Worm (Caenorhabditis elegans) whole organism, L4 larva: ENCODE measurements around the gene srt-68.

Experiments used
- D1046.2 ChIP-seq: fragments of 200-800 bp; sonication (Bioruptor generic); IDR thresholded peaks from 2 replicates; pipeline ENCODE4 v1.3.6; 2022; ENCODE audit warnings: missing genetic modification characterization, missing compliant biosample characterization
- F37D6.2 ChIP-seq: sonication (generic microtip); optimal IDR thresholded peaks from 2 replicates; lab custom pipeline; 2016; ENCODE audit warnings: mild to moderate bottlenecking, missing genetic modification characterization, missing compliant biosample characterization
- F49E8.2 ChIP-seq: sonication (generic microtip); optimal IDR thresholded peaks from 2 replicates; lab custom pipeline; 2016; ENCODE audit warnings: missing compliant biosample characterization, mild to moderate bottlenecking, missing genetic modification characterization, borderline replicate concordance
- R02D3.7 ChIP-seq: fragments of 150-350 bp; sonication (generic microtip); optimal IDR thresholded peaks from 3 replicates; lab custom pipeline; 2014; ENCODE audit warnings: missing biosample characterization, missing genetic modification characterization
- T20F7.1 ChIP-seq: fragments of 200-800 bp; sonication (Bioruptor generic); optimal IDR thresholded peaks from 2 replicates; lab custom pipeline; 2018; ENCODE audit warnings: mild to moderate bottlenecking, missing genetic modification characterization, missing compliant biosample characterization
- T26A8.4 ChIP-seq: fragments of 200-800 bp; sonication (Bioruptor generic); IDR thresholded peaks from 2 replicates; pipeline ENCODE4 v1.3.6; 2022; ENCODE audit warnings: missing genetic modification characterization, missing compliant biosample characterization
- Y105C5A.15 ChIP-seq: fragments of 200-800 bp; sonication (Bioruptor generic); IDR thresholded peaks from 2 replicates; pipeline ENCODE4 v1.3.6; 2022; ENCODE audit warnings: missing genetic modification characterization, missing compliant biosample characterization
- Y48G9A.11 ChIP-seq: fragments of 200-800 bp; sonication (Bioruptor generic); IDR thresholded peaks from 2 replicates; pipeline ENCODE4 v1.3.6; 2022; ENCODE audit warnings: missing genetic modification reagents, missing genetic modification characterization, missing compliant biosample characterization
- ZK337.2 ChIP-seq: fragments of 200-800 bp; sonication (Bioruptor generic); IDR thresholded peaks from 2 replicates; pipeline ENCODE4 v1.3.6; 2022; ENCODE audit warnings: missing genetic modification reagents, missing genetic modification characterization, missing compliant biosample characterization
- aha-1 ChIP-seq: fragments of 150-350 bp; peaks from one replicate; lab custom pipeline; 2014; ENCODE audit warnings: missing biosample characterization, missing genetic modification characterization
- ama-1 ChIP-seq: fragments of 150-350 bp; optimal IDR thresholded peaks from 2 replicates; lab custom pipeline; 2014; ENCODE audit warnings: inconsistent platforms, mixed read lengths
- attf-4 ChIP-seq: sonication (generic microtip); optimal IDR thresholded peaks from 3 replicates; lab custom pipeline; 2017; ENCODE audit warnings: missing biosample characterization, missing genetic modification characterization
- ceh-28 ChIP-seq: fragments of 150-350 bp; optimal IDR thresholded peaks from 2 replicates; lab custom pipeline; 2014; ENCODE audit warnings: missing biosample characterization, missing genetic modification reagents, missing genetic modification characterization
- ceh-44 ChIP-seq: fragments of 200-800 bp; sonication (Bioruptor generic); IDR thresholded peaks from 2 replicates; pipeline ENCODE4 v1.3.6; 2022; ENCODE audit warnings: missing genetic modification reagents, missing genetic modification characterization, missing compliant biosample characterization
- cey-2 ChIP-seq: sonication (generic microtip); optimal IDR thresholded peaks from 3 replicates; lab custom pipeline; 2017; ENCODE audit warnings: missing genetic modification characterization, mild to moderate bottlenecking, missing compliant biosample characterization, antibody characterized with exemption, borderline replicate concordance; ENCODE audit not compliant: insufficient read depth
- daf-16 ChIP-seq, 3 experiments: sonication (generic microtip); optimal IDR thresholded peaks; 2 replicates each; lab custom pipeline; 2016 to 2017; ENCODE audit warnings: missing genetic modification characterization in 3 of 3, missing genetic modification reagents in 3 of 3, mild to moderate bottlenecking in 2 of 3, missing compliant biosample characterization in 2 of 3, missing biosample characterization in 1 of 3, moderate library complexity in 1 of 3
- daf-19 ChIP-seq: fragments of 200-800 bp; sonication (Bioruptor generic); conservative IDR thresholded peaks from 2 replicates; pipeline ENCODE4 v1.3.6; 2022; ENCODE audit warnings: missing genetic modification characterization, missing compliant biosample characterization
- daf-8 ChIP-seq: fragments of 200-800 bp; sonication (Bioruptor generic); IDR thresholded peaks from 2 replicates; pipeline ENCODE4 v1.3.6; 2022; ENCODE audit warnings: missing genetic modification characterization, missing compliant biosample characterization
- dpl-1 ChIP-seq: fragments of 150-350 bp; optimal IDR thresholded peaks from 2 replicates; lab custom pipeline; 2014; ENCODE audit warnings: missing biosample characterization, missing genetic modification reagents, missing genetic modification characterization
- egl-43 ChIP-seq: fragments of 200-800 bp; sonication (Bioruptor generic); IDR thresholded peaks from 2 replicates; pipeline ENCODE4 v1.3.6; 2022; ENCODE audit warnings: missing genetic modification reagents, missing genetic modification characterization, missing compliant biosample characterization
- fkh-10 ChIP-seq: fragments of 150-350 bp; optimal IDR thresholded peaks from 2 replicates; lab custom pipeline; 2014; ENCODE audit warnings: missing biosample characterization, missing genetic modification reagents, missing genetic modification characterization
- fos-1 ChIP-seq: fragments of 150-350 bp; optimal IDR thresholded peaks from 2 replicates; lab custom pipeline; 2014; ENCODE audit warnings: missing biosample characterization, missing genetic modification characterization
- hlh-11 ChIP-seq: fragments of 200-800 bp; sonication (Bioruptor generic); optimal IDR thresholded peaks from 2 replicates; lab custom pipeline; 2018; ENCODE audit warnings: mild to moderate bottlenecking, missing genetic modification characterization, missing compliant biosample characterization
- hlh-30 ChIP-seq: sonication (generic microtip); optimal IDR thresholded peaks from 2 replicates; lab custom pipeline; 2017; ENCODE audit warnings: antibody characterized with exemption, mild to moderate bottlenecking, missing genetic modification characterization, missing compliant biosample characterization; ENCODE audit not compliant: insufficient read depth
- lin-1 ChIP-seq: fragments of 200-800 bp; sonication (Bioruptor generic); IDR thresholded peaks from 2 replicates; pipeline ENCODE4 v1.3.6; 2022; ENCODE audit warnings: missing genetic modification reagents, missing genetic modification characterization, missing compliant biosample characterization
- lin-29 ChIP-seq: fragments of 200-800 bp; sonication (Bioruptor generic); IDR thresholded peaks from 2 replicates; pipeline ENCODE4 v1.3.6; 2022; ENCODE audit warnings: missing genetic modification reagents, missing genetic modification characterization, missing compliant biosample characterization
- madf-9 ChIP-seq: fragments of 200-800 bp; sonication (Bioruptor generic); conservative IDR thresholded peaks from 2 replicates; pipeline ENCODE4 v1.3.6; 2022; ENCODE audit warnings: missing genetic modification reagents, missing genetic modification characterization, missing compliant biosample characterization
- mdl-1 ChIP-seq, 2 experiments: fragments of 150-350 bp in 1 of 2; sonication (generic microtip) in 1 of 2; optimal IDR thresholded peaks; 2 replicates each; lab custom pipeline; 2014 to 2017; ENCODE audit warnings: missing biosample characterization in 2 of 2, missing genetic modification characterization in 2 of 2
- mdt-29 ChIP-seq: fragments of 200-800 bp; sonication (Bioruptor generic); IDR thresholded peaks from 2 replicates; pipeline ENCODE4 v1.3.6; 2022; ENCODE audit warnings: missing genetic modification reagents, missing genetic modification characterization, missing compliant biosample characterization
- mes-2 ChIP-seq: sonication (generic microtip); optimal IDR thresholded peaks from 2 replicates; lab custom pipeline; 2016; ENCODE audit warnings: missing genotype, mild to moderate bottlenecking, missing genetic modification characterization, missing compliant biosample characterization; ENCODE audit not compliant: poor library complexity, severe bottlenecking
- mxl-2 ChIP-seq: fragments of 200-800 bp; sonication (Bioruptor generic); conservative IDR thresholded peaks from 2 replicates; pipeline ENCODE4 v1.3.6; 2022; ENCODE audit warnings: missing genetic modification reagents, missing genetic modification characterization, missing compliant biosample characterization
- mxl-3 ChIP-seq: fragments of 200-800 bp; sonication (Bioruptor generic); optimal IDR thresholded peaks from 2 replicates; lab custom pipeline; 2018; ENCODE audit warnings: mild to moderate bottlenecking, missing genetic modification characterization, missing compliant biosample characterization
- nhr-102 ChIP-seq: sonication (generic microtip); optimal IDR thresholded peaks from 2 replicates; lab custom pipeline; 2016; ENCODE audit warnings: mild to moderate bottlenecking, missing genetic modification characterization, moderate library complexity, missing compliant biosample characterization
- nhr-11 ChIP-seq: fragments of 150-350 bp; optimal IDR thresholded peaks from 2 replicates; lab custom pipeline; 2014; ENCODE audit warnings: missing biosample characterization, missing genetic modification characterization
- nhr-6 ChIP-seq: fragments of 150-350 bp; optimal IDR thresholded peaks from 2 replicates; lab custom pipeline; 2014; ENCODE audit warnings: missing biosample characterization, missing genetic modification characterization
- nhr-76 ChIP-seq: fragments of 150-350 bp; optimal IDR thresholded peaks from 2 replicates; lab custom pipeline; 2014; ENCODE audit warnings: missing biosample characterization, missing genetic modification characterization
- nhr-77 ChIP-seq: fragments of 150-350 bp; optimal IDR thresholded peaks from 2 replicates; lab custom pipeline; 2014; ENCODE audit warnings: missing biosample characterization, missing genetic modification characterization
- pha-4 ChIP-seq, 2 experiments: fragments of 150-350 bp in 1 of 2; fragments of 200-800 bp in 1 of 2; sonication (Bioruptor generic) in 1 of 2; IDR thresholded peaks in 1 of 2; optimal IDR thresholded peaks in 1 of 2; 2 replicates each; pipeline versions ENCODE4 v1.3.6 to Lab custom; 2014 to 2022; ENCODE audit warnings: missing genetic modification characterization in 2 of 2, missing genetic modification reagents in 2 of 2, missing biosample characterization in 1 of 2, missing compliant biosample characterization in 1 of 2
- php-3 ChIP-seq: fragments of 200-800 bp; sonication (Bioruptor generic); IDR thresholded peaks from 2 replicates; pipeline ENCODE4 v1.3.6; 2022; ENCODE audit warnings: missing genetic modification reagents, missing genetic modification characterization, missing compliant biosample characterization
- saeg-2 ChIP-seq: fragments of 200-800 bp; sonication (Bioruptor generic); IDR thresholded peaks from 2 replicates; pipeline ENCODE4 v1.3.6; 2022; ENCODE audit warnings: missing genetic modification reagents, missing genetic modification characterization, missing compliant biosample characterization
- skn-1 ChIP-seq: fragments of 150-350 bp; optimal IDR thresholded peaks from 2 replicates; lab custom pipeline; 2014; ENCODE audit warnings: missing biosample characterization, missing genetic modification characterization
- spr-1 ChIP-seq: sonication (generic microtip); optimal IDR thresholded peaks from 2 replicates; lab custom pipeline; 2016; ENCODE audit warnings: mild to moderate bottlenecking, missing genetic modification characterization, missing compliant biosample characterization
- vab-7 ChIP-seq: fragments of 200-800 bp; sonication (Bioruptor generic); IDR thresholded peaks from 2 replicates; pipeline ENCODE4 v1.3.6; 2022; ENCODE audit warnings: missing genetic modification reagents, missing genetic modification characterization, missing compliant biosample characterization
- zfp-2 ChIP-seq: sonication (generic microtip); optimal IDR thresholded peaks from 2 replicates; lab custom pipeline; 2016; ENCODE audit warnings: mild to moderate bottlenecking, missing genetic modification characterization, missing compliant biosample characterization
- zfp-3 ChIP-seq: fragments of 200-800 bp; sonication (Bioruptor generic); conservative IDR thresholded peaks from 2 replicates; pipeline ENCODE4 v1.3.6; 2022; ENCODE audit warnings: missing genetic modification reagents, missing genetic modification characterization, missing compliant biosample characterization
- zip-2 ChIP-seq: fragments of 150-350 bp; optimal IDR thresholded peaks from 2 replicates; lab custom pipeline; 2014; ENCODE audit warnings: missing biosample characterization, missing genetic modification characterization
- ztf-11 ChIP-seq: fragments of 150-350 bp; optimal IDR thresholded peaks from 2 replicates; lab custom pipeline; 2014; ENCODE audit warnings: missing biosample characterization, missing genetic modification characterization
- ztf-7 ChIP-seq: fragments of 150-350 bp; optimal IDR thresholded peaks from 2 replicates; lab custom pipeline; 2014; ENCODE audit warnings: missing biosample characterization, missing genetic modification characterization

The srt-68 gene

ce11 chrV:5275426-5276007, 23.6 kb upstream of the srt-68 start (continued):
- TF ChIP-seq vab-7 (no peak), daf-16 (GFP tag; optimal IDR thresholded peaks at IDR 0.05; lab: Kevin White, UChicago) (peak in 1 of 2 experiments; percentile 82), daf-16 (tag; optimal IDR thresholded peaks at IDR 0.05; lab: Kevin White, UChicago) (peak; percentile 31), saeg-2 (no peak), D1046.2 (no peak), zfp-2 (tag; lab: Kevin White, UChicago) (no peak), lin-1 (GFP tag; lab: Robert Waterston, UW) (no peak), ztf-11 (no peak), aha-1 (peak; percentile 90), skn-1 (tag; lab: Kevin White, UChicago) (no peak), daf-8 (no peak), dpl-1 (GFP tag; lab: Kevin White, UChicago) (peak; percentile 0), nhr-77 (tag; lab: Kevin White, UChicago) (no peak), egl-43 (GFP tag; lab: Robert Waterston, UW) (no peak), zip-2 (no peak), madf-9 (GFP tag; lab: Robert Waterston, UW) (no peak), Y48G9A.11 (GFP tag; lab: Robert Waterston, UW) (no peak), mdt-29 (GFP tag; lab: Robert Waterston, UW) (no peak), fkh-10 (GFP tag; lab: Kevin White, UChicago) (no peak), nhr-76 (tag; lab: Kevin White, UChicago) (no peak), nhr-6 (tag; lab: Kevin White, UChicago) (no peak), T20F7.1 (no peak), zfp-3 (GFP tag; lab: Robert Waterston, UW) (peak; percentile 69; the same call in 1 of the 2 replicates), ztf-7 (tag; lab: Kevin White, UChicago) (no peak), cey-2 (no peak), mes-2 (tag; lab: Kevin White, UChicago) (peak; percentile 14), fos-1 (tag; lab: Kevin White, UChicago) (no peak), R02D3.7 (tag; lab: Kevin White, UChicago) (no peak), T26A8.4 (GFP tag; lab: Robert Waterston, UW) (peak; percentile 66), mxl-3 (GFP tag; lab: Kevin White, UChicago) (no peak), spr-1 (tag; lab: Kevin White, UChicago) (no peak), pha-4 (GFP tag; IDR thresholded peaks at IDR 0.05; lab: Robert Waterston, UW) (no peak; the same call in 1 of the 2 replicates), pha-4 (tag; optimal IDR thresholded peaks at IDR 0.05; lab: Kevin White, UChicago) (no peak), hlh-30 (no peak), nhr-102 (tag; lab: Kevin White, UChicago) (peak; percentile 53), F37D6.2 (no peak), nhr-11 (tag; lab: Kevin White, UChicago) (no peak), ama-1 (lab: Kevin White, UChicago) (peak; percentile 47), F49E8.2 (tag; lab: Kevin White, UChicago) (peak; percentile 6), php-3 (GFP tag; lab: Robert Waterston, UW) (no peak), daf-19 (GFP tag; lab: Robert Waterston, UW) (no peak), ceh-44 (GFP tag; lab: Robert Waterston, UW) (no peak), hlh-11 (tag; lab: Kevin White, UChicago) (no peak), lin-29 (GFP tag; lab: Robert Waterston, UW) (no peak), ZK337.2 (GFP tag; lab: Robert Waterston, UW) (no peak), ceh-28 (tag; lab: Kevin White, UChicago) (no peak), mxl-2 (no peak), attf-4 (tag; lab: Kevin White, UChicago) (no peak), mdl-1 (tag; optimal IDR thresholded peaks at IDR 0.05; lab: Kevin White, UChicago) (no peak), Y105C5A.15 (GFP tag; lab: Robert Waterston, UW) (no peak)
